Fruit fly (Drosophila melanogaster) whole organism, embryonic: ENCODE measurements around the gene bbg.

Experiments used
- BEAF-32 ChIP-seq: fragments of 200-800 bp; sonication (Bioruptor generic); optimal IDR thresholded peaks from 3 replicates; lab custom pipeline; 2017; ENCODE audit warnings: missing biosample characterization, missing genetic modification characterization, mild to moderate bottlenecking, moderate library complexity, missing genetic modification reagents
- Bdp1 ChIP-seq: fragments of 200-800 bp; sonication (Bioruptor generic); optimal IDR thresholded peaks from 3 replicates; lab custom pipeline; 2016; ENCODE audit warnings: missing biosample characterization, missing genetic modification characterization
- CG10321 ChIP-seq: fragments of 200-800 bp; sonication (Bioruptor generic); IDR thresholded peaks from 2 replicates; pipeline ENCODE4 v1.3.6; 2022; ENCODE audit warnings: missing biosample characterization, missing genetic modification characterization
- CG10366 ChIP-seq: fragments of 200-800 bp; sonication (Bioruptor generic); IDR thresholded peaks from 2 replicates; pipeline ENCODE4 v1.3.6; 2022; ENCODE audit warnings: missing biosample characterization, missing genetic modification characterization
- CG10543 ChIP-seq: fragments of 200-800 bp; sonication (Bioruptor generic); optimal IDR thresholded peaks from 3 replicates; lab custom pipeline; 2017; ENCODE audit warnings: missing biosample characterization, mild to moderate bottlenecking, missing genetic modification characterization, moderate library complexity
- CG12769 ChIP-seq: fragments of 200-800 bp; sonication (Bioruptor generic); optimal IDR thresholded peaks from 2 replicates; lab custom pipeline; 2019; ENCODE audit warnings: missing biosample characterization, mild to moderate bottlenecking, missing genetic modification characterization, moderate library complexity
- CG13296 ChIP-seq: fragments of 200-800 bp; sonication (Bioruptor generic); optimal IDR thresholded peaks from 3 replicates; lab custom pipeline; 2018; ENCODE audit warnings: missing biosample characterization, mild to moderate bottlenecking, missing genetic modification characterization
- CG1529 ChIP-seq: fragments of 200-800 bp; sonication (Bioruptor generic); optimal IDR thresholded peaks from 3 replicates; lab custom pipeline; 2018; ENCODE audit warnings: missing biosample characterization, missing genetic modification characterization
- CG15696 ChIP-seq: fragments of 200-800 bp; sonication (Bioruptor generic); optimal IDR thresholded peaks from 2 replicates; lab custom pipeline; 2019; ENCODE audit warnings: missing biosample characterization, mild to moderate bottlenecking, missing genetic modification characterization, moderate library complexity
- CG1647 ChIP-seq: fragments of 200-800 bp; sonication (Bioruptor generic); optimal IDR thresholded peaks from 3 replicates; lab custom pipeline; 2016; ENCODE audit warnings: missing biosample characterization, missing genetic modification characterization
- CG17186 ChIP-seq: fragments of 200-800 bp; sonication (Bioruptor generic); optimal IDR thresholded peaks from 3 replicates; lab custom pipeline; 2017; ENCODE audit warnings: missing biosample characterization, missing genetic modification reagents, missing genetic modification characterization
- CG17385 ChIP-seq: fragments of 200-800 bp; sonication (Bioruptor generic); optimal IDR thresholded peaks from 3 replicates; lab custom pipeline; 2018; ENCODE audit warnings: missing biosample characterization, mild to moderate bottlenecking, missing genetic modification characterization
- CG18764 ChIP-seq: fragments of 200-800 bp; sonication (Bioruptor generic); optimal IDR thresholded peaks from 3 replicates; lab custom pipeline; 2016; ENCODE audit warnings: missing biosample characterization, missing genetic modification characterization
- CG31388 ChIP-seq: fragments of 200-800 bp; sonication (Bioruptor generic); optimal IDR thresholded peaks from 2 replicates; lab custom pipeline; 2016; ENCODE audit warnings: missing biosample characterization, missing genetic modification characterization
- CG3281 ChIP-seq: fragments of 200-800 bp; sonication (Bioruptor generic); optimal IDR thresholded peaks from 3 replicates; lab custom pipeline; 2017; ENCODE audit warnings: missing biosample characterization, mild to moderate bottlenecking, missing genetic modification characterization
- CG3995 ChIP-seq: fragments of 200-800 bp; sonication (Bioruptor generic); optimal IDR thresholded peaks from 3 replicates; lab custom pipeline; 2016; ENCODE audit warnings: missing biosample characterization, missing genetic modification characterization
- CG4730 ChIP-seq: fragments of 200-800 bp; sonication (Bioruptor generic); IDR thresholded peaks from 2 replicates; pipeline ENCODE4 v1.3.6; 2022; ENCODE audit warnings: missing biosample characterization, missing genetic modification characterization
- CG6654 ChIP-seq: fragments of 200-800 bp; sonication (Bioruptor generic); optimal IDR thresholded peaks from 2 replicates; lab custom pipeline; 2017; ENCODE audit warnings: missing biosample characterization, mild to moderate bottlenecking, missing genetic modification characterization
- CG6765 ChIP-seq: fragments of 200-800 bp; sonication (Bioruptor generic); optimal IDR thresholded peaks from 3 replicates; lab custom pipeline; 2017; ENCODE audit warnings: missing biosample characterization, mild to moderate bottlenecking, missing genetic modification characterization
- CG7786 ChIP-seq: fragments of 200-800 bp; sonication (Bioruptor generic); optimal IDR thresholded peaks from 2 replicates; lab custom pipeline; 2016; ENCODE audit warnings: missing biosample characterization, missing genetic modification characterization
- Dref ChIP-seq: fragments of 200-800 bp; sonication (Bioruptor generic); IDR thresholded peaks from 2 replicates; pipeline ENCODE4 v1.3.6; 2022; ENCODE audit warnings: missing biosample characterization, missing genetic modification characterization
- Elba2 ChIP-seq: fragments of 200-800 bp; sonication (Bioruptor generic); optimal IDR thresholded peaks from 3 replicates; lab custom pipeline; 2016; ENCODE audit warnings: missing biosample characterization, missing genetic modification characterization
- Fer3 ChIP-seq: fragments of 200-800 bp; sonication (Bioruptor generic); optimal IDR thresholded peaks from 2 replicates; lab custom pipeline; 2018; ENCODE audit warnings: missing biosample characterization, mild to moderate bottlenecking, missing genetic modification characterization, moderate library complexity
- Hand ChIP-seq: fragments of 200-800 bp; sonication (Bioruptor generic); optimal IDR thresholded peaks from 2 replicates; lab custom pipeline; 2017; ENCODE audit warnings: mild to moderate bottlenecking, missing biosample characterization, missing genetic modification reagents, missing genetic modification characterization
- Hsf ChIP-seq: fragments of 200-800 bp; sonication (Bioruptor generic); optimal IDR thresholded peaks from 3 replicates; lab custom pipeline; 2016; ENCODE audit warnings: missing biosample characterization, missing genetic modification characterization
- MTF-1 ChIP-seq: fragments of 200-800 bp; sonication (Bioruptor generic); optimal IDR thresholded peaks from 2 replicates; lab custom pipeline; 2018; ENCODE audit warnings: missing biosample characterization, mild to moderate bottlenecking, missing genetic modification characterization, borderline replicate concordance
- Med ChIP-seq: fragments of 200-800 bp; sonication (Bioruptor generic); peaks from one replicate; lab custom pipeline; 2016; ENCODE audit warnings: missing biosample characterization, missing genetic modification characterization, mild to moderate bottlenecking, inconsistent platforms, moderate library complexity
- Pdp1 ChIP-seq, 2 experiments: fragments of 200-800 bp; sonication (Bioruptor generic); optimal IDR thresholded peaks; 3 replicates each; lab custom pipeline; 2016; ENCODE audit warnings: missing biosample characterization in 2 of 2, missing genetic modification characterization in 2 of 2, mild to moderate bottlenecking in 1 of 2, moderate library complexity in 1 of 2
- Poxn ChIP-seq: fragments of 200-800 bp; sonication (Bioruptor generic); IDR thresholded peaks from 2 replicates; pipeline ENCODE4 v1.3.6; 2022; ENCODE audit warnings: missing biosample characterization, missing genetic modification characterization
- Sox100B ChIP-seq: fragments of 200-800 bp; sonication (Bioruptor generic); optimal IDR thresholded peaks from 3 replicates; lab custom pipeline; 2018; ENCODE audit warnings: missing biosample characterization, mild to moderate bottlenecking, missing genetic modification characterization
- Stat92E ChIP-seq, 3 experiments: fragments of >200 bp in 2 of 3; fragments of 200-800 bp in 1 of 3; sonication (Bioruptor generic) in 1 of 3; optimal IDR thresholded peaks; 2 replicates each; lab custom pipeline; 2017 to 2019; ENCODE audit warnings: missing biosample characterization in 3 of 3, missing genetic modification characterization in 3 of 3, mild to moderate bottlenecking in 1 of 3, moderate library complexity in 1 of 3
- cas ChIP-seq: fragments of 200-800 bp; sonication (Bioruptor generic); IDR thresholded peaks from 2 replicates; pipeline ENCODE4 v1.3.6; 2022; ENCODE audit warnings: missing biosample characterization, missing genetic modification characterization
- cwo ChIP-seq: fragments of 200-800 bp; sonication (Bioruptor generic); optimal IDR thresholded peaks from 3 replicates; lab custom pipeline; 2017; ENCODE audit warnings: missing biosample characterization, missing genetic modification characterization, mild to moderate bottlenecking, moderate library complexity, missing genetic modification reagents
- disco-r ChIP-seq: fragments of 200-800 bp; sonication (Bioruptor generic); optimal IDR thresholded peaks from 2 replicates; lab custom pipeline; 2016; ENCODE audit warnings: missing biosample characterization, missing genetic modification characterization
- emc ChIP-seq: fragments of 200-800 bp; sonication (Bioruptor generic); optimal IDR thresholded peaks from 2 replicates; lab custom pipeline; 2016; ENCODE audit warnings: missing biosample characterization, missing genetic modification characterization
- eyg ChIP-seq: fragments of 200-800 bp; sonication (Bioruptor generic); optimal IDR thresholded peaks from 3 replicates; lab custom pipeline; 2016; ENCODE audit warnings: missing biosample characterization, missing genetic modification characterization
- her ChIP-seq: fragments of 200-800 bp; sonication (Bioruptor generic); optimal IDR thresholded peaks from 2 replicates; lab custom pipeline; 2016; ENCODE audit warnings: missing biosample characterization, missing genetic modification characterization
- mam ChIP-seq: fragments of 200-800 bp; sonication (Bioruptor generic); optimal IDR thresholded peaks from 3 replicates; lab custom pipeline; 2016; ENCODE audit warnings: missing biosample characterization, missing genetic modification characterization
- nerfin-1 ChIP-seq: fragments of 200-800 bp; sonication (Bioruptor generic); optimal IDR thresholded peaks from 3 replicates; lab custom pipeline; 2019; ENCODE audit warnings: missing biosample characterization, mild to moderate bottlenecking, missing genetic modification characterization, moderate library complexity
- pan ChIP-seq, 4 experiments: fragments of >200 bp in 3 of 4; fragments of 200-800 bp in 1 of 4; sonication (Bioruptor generic) in 1 of 4; optimal IDR thresholded peaks in 3 of 4; IDR thresholded peaks in 1 of 4; 2 replicates each; pipeline versions ENCODE4 v1.3.6 to Lab custom; 2017 to 2022; ENCODE audit warnings: missing biosample characterization in 2 of 4, missing genetic modification characterization in 2 of 4, mixed read lengths in 1 of 4
- pfk ChIP-seq: fragments of 200-800 bp; sonication (Bioruptor generic); optimal IDR thresholded peaks from 2 replicates; lab custom pipeline; 2018; ENCODE audit warnings: missing biosample characterization, mild to moderate bottlenecking, missing genetic modification characterization, moderate library complexity
- pho ChIP-seq: fragments of 200-800 bp; sonication (Bioruptor generic); optimal IDR thresholded peaks from 2 replicates; lab custom pipeline; 2016; ENCODE audit warnings: missing biosample characterization, missing genetic modification characterization
- phol ChIP-seq: fragments of 200-800 bp; sonication (Bioruptor generic); optimal IDR thresholded peaks from 3 replicates; lab custom pipeline; 2018; ENCODE audit warnings: missing biosample characterization, mild to moderate bottlenecking, missing genetic modification characterization, moderate library complexity
- seq ChIP-seq: fragments of 200-800 bp; sonication (Bioruptor generic); IDR thresholded peaks from 2 replicates; pipeline ENCODE4 v1.3.6; 2022; ENCODE audit warnings: missing biosample characterization, missing genetic modification characterization
- sisA ChIP-seq: fragments of 200-800 bp; sonication (Bioruptor generic); IDR thresholded peaks from 2 replicates; pipeline ENCODE4 v1.3.6; 2022; ENCODE audit warnings: missing biosample characterization, missing genetic modification characterization
- ttk ChIP-seq: fragments of 200-800 bp; sonication (Bioruptor generic); IDR thresholded peaks from 2 replicates; pipeline ENCODE4 v2.1.2; 2022; ENCODE audit warnings: missing biosample characterization, missing genetic modification characterization
- unpg ChIP-seq: fragments of 200-800 bp; sonication (Bioruptor generic); optimal IDR thresholded peaks from 3 replicates; lab custom pipeline; 2018; ENCODE audit warnings: missing biosample characterization, mild to moderate bottlenecking, missing genetic modification characterization, moderate library complexity
- vfl ChIP-seq: fragments of 200-800 bp; sonication (Bioruptor generic); optimal IDR thresholded peaks from 2 replicates; lab custom pipeline; 2016; ENCODE audit warnings: missing biosample characterization, missing genetic modification characterization
- wek ChIP-seq: fragments of 200-800 bp; sonication (Bioruptor generic); optimal IDR thresholded peaks from 3 replicates; lab custom pipeline; 2018; ENCODE audit warnings: missing biosample characterization, mild to moderate bottlenecking, missing genetic modification characterization, moderate library complexity
- zfh1 ChIP-seq: fragments of 200-800 bp; sonication (Bioruptor generic); IDR thresholded peaks from 3 replicates; pipeline ENCODE4 v1.3.6; 2022; ENCODE audit warnings: missing biosample characterization, missing genetic modification characterization

The bbg gene

DNA sequence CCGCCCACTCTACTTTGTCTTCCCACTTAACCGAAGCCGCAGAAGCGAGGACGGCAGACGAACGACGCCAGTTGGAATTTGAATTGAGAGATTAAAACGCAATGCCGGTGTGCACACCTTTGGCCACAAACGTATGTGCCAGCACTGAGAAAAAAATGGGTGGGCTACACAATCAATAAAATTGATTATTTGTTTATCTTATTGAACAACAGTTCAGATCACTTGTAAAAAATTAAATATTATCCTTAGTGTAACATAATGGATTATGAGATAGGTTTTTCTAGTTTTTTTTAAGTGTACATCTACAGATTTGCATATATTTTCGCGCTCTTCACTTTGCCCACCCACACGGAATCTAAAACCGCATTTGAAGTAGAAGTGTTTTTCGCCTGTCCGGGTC lies 84.5 kb downstream of the bbg start (continued):
- TF ChIP-seq cwo (GFP tag; lab: Kevin White, UChicago): no peak
- no peak for TF ChIP-seq pan (optimal IDR thresholded peaks at IDR 0.05; lab: Kevin White, UChicago)
- TF ChIP-seq pan (GFP tag; optimal IDR thresholded peaks at IDR 0.05 in 1 of 2, IDR thresholded peaks at IDR 0.05 in 1 of 2): peak in 1 of 2 experiments; percentile 47
- TF ChIP-seq eyg (GFP tag; lab: Kevin White, UChicago): no peak
- TF ChIP-seq CG17385: no peak
- peak; percentile 4 for TF ChIP-seq CG15696 (tag; lab: Kevin White, UChicago)
- peak; percentile 66 for TF ChIP-seq Elba2
- peak; percentile 11 for TF ChIP-seq unpg
- TF ChIP-seq Med (GFP tag; lab: Kevin White, UChicago): peak; percentile 82
- TF ChIP-seq CG3281 (GFP tag; lab: Kevin White, UChicago): no peak
- TF ChIP-seq Hsf: peak; percentile 16
- TF ChIP-seq zfh1: peak; percentile 58; the same call in 2 of the 3 replicates
- no peak for TF ChIP-seq CG1529 (GFP tag; lab: Kevin White, UChicago)
- TF ChIP-seq phol (tag; lab: Kevin White, UChicago): peak; percentile 33
- no peak for TF ChIP-seq CG12769 (tag; lab: Kevin White, UChicago)
- no peak for TF ChIP-seq CG4730 (GFP tag; lab: Robert Waterston, UW)
- TF ChIP-seq Fer3: no peak
- TF ChIP-seq CG31388: no peak
- TF ChIP-seq CG1647 (GFP tag; lab: Kevin White, UChicago): no peak
- no peak for TF ChIP-seq wek
- TF ChIP-seq CG10321: no peak
- no peak for TF ChIP-seq CG13296 (GFP tag; lab: Kevin White, UChicago)
- TF ChIP-seq Bdp1 (GFP tag; lab: Kevin White, UChicago): no peak
- TF ChIP-seq disco-r: no peak
- TF ChIP-seq MTF-1 (GFP tag; lab: Kevin White, UChicago): no peak
- TF ChIP-seq ttk (GFP tag; lab: Robert Waterston, UW): 0 out of 2 replicates have a peak, but pooled peaks have one; percentile 35
- TF ChIP-seq Pdp1 (GFP tag; optimal IDR thresholded peaks at IDR 0.05; lab: Kevin White, UChicago): no peak
- TF ChIP-seq CG6765 (GFP tag; lab: Kevin White, UChicago): no peak
- no peak for TF ChIP-seq Poxn (GFP tag; lab: Robert Waterston, UW)
- no peak for TF ChIP-seq BEAF-32 (GFP tag; lab: Kevin White, UChicago)
- 0 out of 2 replicates have a peak, but pooled peaks have one; percentile 30 for TF ChIP-seq sisA
- no peak for TF ChIP-seq cas (GFP tag; lab: Robert Waterston, UW)
- no peak for TF ChIP-seq emc (GFP tag; lab: Kevin White, UChicago)
- no peak for TF ChIP-seq CG18764 (GFP tag; lab: Kevin White, UChicago)
- TF ChIP-seq CG3995 (GFP tag; lab: Kevin White, UChicago): no peak
- no peak for TF ChIP-seq CG10366 (GFP tag; lab: Robert Waterston, UW)
- TF ChIP-seq CG10543 (GFP tag; lab: Kevin White, UChicago): no peak
- no peak for TF ChIP-seq CG6654 (GFP tag; lab: Kevin White, UChicago)
- TF ChIP-seq Sox100B (GFP tag; lab: Kevin White, UChicago): no peak
- 0 out of 2 replicates have a peak, but pooled peaks have one; percentile 19 for TF ChIP-seq seq (GFP tag; lab: Robert Waterston, UW)
- TF ChIP-seq Stat92E (GFP tag; optimal IDR thresholded peaks at IDR 0.05; lab: Kevin White, UChicago): no peak
- no peak for TF ChIP-seq nerfin-1 (tag; lab: Kevin White, UChicago)
- no peak for TF ChIP-seq her
- TF ChIP-seq Hand (GFP tag; lab: Kevin White, UChicago): no peak
- no peak for TF ChIP-seq mam (GFP tag; lab: Kevin White, UChicago)
- TF ChIP-seq Dref (GFP tag; lab: Robert Waterston, UW): no peak
- TF ChIP-seq pfk (GFP tag; lab: Kevin White, UChicago): no peak
- TF ChIP-seq pho (GFP tag; lab: Kevin White, UChicago): no peak
- TF ChIP-seq CG17186 (GFP tag; lab: Kevin White, UChicago): no peak
- TF ChIP-seq vfl (GFP tag; lab: Kevin White, UChicago): no peak
- TF ChIP-seq CG7786 (GFP tag; lab: Kevin White, UChicago): no peak
